Fruit fly (Drosophila melanogaster): Measurements from ENCODE around the gene CG33647.

DNA sequence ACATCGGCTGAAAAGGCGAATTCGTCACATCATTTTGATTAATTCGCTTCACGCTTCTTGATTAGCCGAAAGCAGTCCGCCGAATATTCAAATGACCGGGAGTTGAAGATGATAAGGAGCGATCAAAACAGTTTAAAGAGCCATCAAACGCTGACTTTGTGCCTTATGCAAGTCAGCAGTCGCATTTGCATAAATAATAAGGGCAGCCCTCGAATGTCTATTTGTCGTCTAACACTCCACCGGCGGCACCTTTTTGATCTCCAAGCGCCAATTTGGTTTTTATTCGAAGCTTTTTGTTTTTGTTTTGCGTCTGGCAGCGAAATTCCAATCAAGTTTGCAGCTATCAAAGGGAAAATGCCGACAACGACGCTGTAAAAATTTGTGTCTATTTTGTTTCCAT is 10.5 kb upstream of the CG33647 start:
- TF ChIP-seq CG8478 (optimal IDR thresholded peaks at IDR 0.05), result no peak
- no peak for TF ChIP-seq CTCF (optimal IDR thresholded peaks at IDR 0.05)
